Fruit fly (Drosophila melanogaster): ENCODE measurements around the gene Smr.

The Smr gene

dm6 chrX:12718625-12719024 is 23.8 kb downstream of the Smr start:
- TF ChIP-seq Dif (GFP tag; optimal IDR thresholded peaks at IDR 0.05; ENCODE audit: partially characterized antibody) (no peak), h (GFP tag; optimal IDR thresholded peaks at IDR 0.05) (no peak), lola (GFP tag; optimal IDR thresholded peaks at IDR 0.05) (no peak), Hnf4 (GFP tag; optimal IDR thresholded peaks at IDR 0.05) (no peak), jim (GFP tag; optimal IDR thresholded peaks at IDR 0.05) (no peak), Hr78 (GFP tag; optimal IDR thresholded peaks at IDR 0.05) (no peak), HLH106 (tag; optimal IDR thresholded peaks at IDR 0.05) (no peak), Rel (GFP tag; optimal IDR thresholded peaks at IDR 0.05) (no peak), Rel (tag; optimal IDR thresholded peaks at IDR 0.05) (no peak), sage (GFP tag; optimal IDR thresholded peaks at IDR 0.05) (no peak), Hr83 (GFP tag; optimal IDR thresholded peaks at IDR 0.05; ENCODE audit: poor library complexity, severe bottlenecking) (no peak), dsf (GFP tag; optimal IDR thresholded peaks at IDR 0.05; ENCODE audit: borderline replicate concordance) (no peak), Abd-B (GFP tag; optimal IDR thresholded peaks at IDR 0.05) (no peak), foxo (GFP tag; optimal IDR thresholded peaks at IDR 0.05) (no peak), psq (GFP tag; optimal IDR thresholded peaks at IDR 0.05) (no peak), Vsx2 (GFP tag; optimal IDR thresholded peaks at IDR 0.05; ENCODE audit: partially characterized antibody) (no peak), GATAd (GFP tag; optimal IDR thresholded peaks at IDR 0.05) (no peak)

- TF ChIP-seq Dfd (GFP tag; optimal IDR thresholded peaks at IDR 0.05) (peak; percentile 90), Sp1 (GFP tag; optimal IDR thresholded peaks at IDR 0.05) (no peak)
Observed at dm6 chrX:12708306-12708705, 34.1 kb downstream of the Smr start.

- no peak for TF ChIP-seq Vsx2 (GFP tag; optimal IDR thresholded peaks at IDR 0.05; ENCODE audit: partially characterized antibody)
- no peak for TF ChIP-seq Jra (GFP tag; optimal IDR thresholded peaks at IDR 0.05)
- no peak for TF ChIP-seq N (GFP tag; optimal IDR thresholded peaks at IDR 0.05)
- no peak for TF ChIP-seq Hr83 (GFP tag; optimal IDR thresholded peaks at IDR 0.05; ENCODE audit: poor library complexity, severe bottlenecking)
- no peak for TF ChIP-seq pan (optimal IDR thresholded peaks at IDR 0.05)
- TF ChIP-seq GATAd (GFP tag; optimal IDR thresholded peaks at IDR 0.05), result no peak
- no peak for TF ChIP-seq lola (GFP tag; optimal IDR thresholded peaks at IDR 0.05)
- no peak for TF ChIP-seq woc (GFP tag; optimal IDR thresholded peaks at IDR 0.05)
- no peak for TF ChIP-seq CG9705 (GFP tag; optimal IDR thresholded peaks at IDR 0.05)
- TF ChIP-seq dmrt93B (GFP tag; optimal IDR thresholded peaks at IDR 0.05), result no peak
- TF ChIP-seq Rel (GFP tag; optimal IDR thresholded peaks at IDR 0.05), result no peak
- TF ChIP-seq Rel (tag; optimal IDR thresholded peaks at IDR 0.05), result no peak
- TF ChIP-seq Sp1 (GFP tag; optimal IDR thresholded peaks at IDR 0.05), result no peak
- TF ChIP-seq foxo (GFP tag; optimal IDR thresholded peaks at IDR 0.05), result no peak
- TF ChIP-seq CrebA (GFP tag; optimal IDR thresholded peaks at IDR 0.05; ENCODE audit: borderline replicate concordance), result no peak
- no peak for TF ChIP-seq usp (GFP tag; optimal IDR thresholded peaks at IDR 0.05)
- no peak for TF ChIP-seq Dfd (GFP tag; optimal IDR thresholded peaks at IDR 0.05)
- TF ChIP-seq CG32264 (GFP tag; optimal IDR thresholded peaks at IDR 0.05), result no peak
- TF ChIP-seq fru (GFP tag; optimal IDR thresholded peaks at IDR 0.05), result no peak
- no peak for TF ChIP-seq h (GFP tag; optimal IDR thresholded peaks at IDR 0.05)
Observed at dm6 chrX:12705554-12705953, 36.9 kb downstream of the Smr start, which contains the start of gene CG15725. Gene CG15725 (plus strand): TSS chrX:12705854.

dm6 chrX:12699095-12699750 is 43.2 kb downstream of the Smr start:
- TF ChIP-seq Jra (GFP tag; optimal IDR thresholded peaks at IDR 0.05), result no peak
- TF ChIP-seq Dif (GFP tag; optimal IDR thresholded peaks at IDR 0.05; ENCODE audit: partially characterized antibody), result no peak
- TF ChIP-seq GATAd (GFP tag; optimal IDR thresholded peaks at IDR 0.05), result no peak
- peak; percentile 25 for TF ChIP-seq br (GFP tag; optimal IDR thresholded peaks at IDR 0.05)
- TF ChIP-seq CG32264 (GFP tag; optimal IDR thresholded peaks at IDR 0.05), result no peak
- no peak for TF ChIP-seq brk (GFP tag; optimal IDR thresholded peaks at IDR 0.05)
- peak; percentile 40 for TF ChIP-seq OdsH (GFP tag; optimal IDR thresholded peaks at IDR 0.05)
- TF ChIP-seq Sp1 (GFP tag; optimal IDR thresholded peaks at IDR 0.05), result peak; percentile 70
- TF ChIP-seq fru (GFP tag; optimal IDR thresholded peaks at IDR 0.05), result peak; percentile 50
- TF ChIP-seq dl (GFP tag; optimal IDR thresholded peaks at IDR 0.05; ENCODE audit: insufficient read depth in 1 of 2, partially characterized antibody in 2 of 2), result no peak
- no peak for TF ChIP-seq Abd-B (GFP tag; optimal IDR thresholded peaks at IDR 0.05)
- peak; percentile 14 for TF ChIP-seq CG9705 (GFP tag; optimal IDR thresholded peaks at IDR 0.05)
- TF ChIP-seq foxo (GFP tag; optimal IDR thresholded peaks at IDR 0.05), result peak in 1 of 2 experiments; percentile 52
- TF ChIP-seq Vsx2 (GFP tag; optimal IDR thresholded peaks at IDR 0.05; ENCODE audit: partially characterized antibody), result no peak
- TF ChIP-seq woc (GFP tag; optimal IDR thresholded peaks at IDR 0.05), result peak; percentile 14
- TF ChIP-seq dmrt93B (GFP tag; optimal IDR thresholded peaks at IDR 0.05), result peak; percentile 17
- TF ChIP-seq N (GFP tag; optimal IDR thresholded peaks at IDR 0.05), result no peak
- no peak for TF ChIP-seq sv (GFP tag; optimal IDR thresholded peaks at IDR 0.05)
- peak; percentile 65 for TF ChIP-seq HLH106 (tag; optimal IDR thresholded peaks at IDR 0.05)
- TF ChIP-seq Mio (GFP tag; optimal IDR thresholded peaks at IDR 0.05), result no peak
- no peak for TF ChIP-seq jim (GFP tag; optimal IDR thresholded peaks at IDR 0.05)
- TF ChIP-seq pan (optimal IDR thresholded peaks at IDR 0.05), result no peak
- no peak for TF ChIP-seq Rel (GFP tag; optimal IDR thresholded peaks at IDR 0.05)
- TF ChIP-seq Rel (tag; optimal IDR thresholded peaks at IDR 0.05), result no peak
- TF ChIP-seq sage (GFP tag; optimal IDR thresholded peaks at IDR 0.05), result no peak
- no peak for TF ChIP-seq Dfd (GFP tag; optimal IDR thresholded peaks at IDR 0.05)
- no peak for TF ChIP-seq Myc (optimal IDR thresholded peaks at IDR 0.05)
- TF ChIP-seq psq (GFP tag; optimal IDR thresholded peaks at IDR 0.05), result peak; percentile 7
- TF ChIP-seq h (GFP tag; optimal IDR thresholded peaks at IDR 0.05), result peak; percentile 54
- TF ChIP-seq Hnf4 (GFP tag; optimal IDR thresholded peaks at IDR 0.05), result no peak
- no peak for TF ChIP-seq Hr78 (GFP tag; optimal IDR thresholded peaks at IDR 0.05)
- no peak for TF ChIP-seq tai (GFP tag; optimal IDR thresholded peaks at IDR 0.05)
- peak; percentile 36 for TF ChIP-seq ey (GFP tag; optimal IDR thresholded peaks at IDR 0.05)
- TF ChIP-seq usp (GFP tag; optimal IDR thresholded peaks at IDR 0.05), result no peak
- no peak for TF ChIP-seq lola (GFP tag; optimal IDR thresholded peaks at IDR 0.05)
- TF ChIP-seq CrebA (GFP tag; optimal IDR thresholded peaks at IDR 0.05; ENCODE audit: borderline replicate concordance), result no peak
- TF ChIP-seq Hr83 (GFP tag; optimal IDR thresholded peaks at IDR 0.05; ENCODE audit: poor library complexity, severe bottlenecking), result no peak

All from whole organism, wandering third instar larva.